Fruit fly (Drosophila melanogaster) whole organism, adult: ENCODE data around the gene CG13116.

Experiments used
- CG11617 ChIP-seq: fragments of 200-800 bp; sonication (Bioruptor generic); optimal IDR thresholded peaks from 2 replicates; lab custom pipeline; 2017; ENCODE audit warnings: mild to moderate bottlenecking, missing biosample characterization, missing genetic modification reagents, missing genetic modification characterization
- CG5204 ChIP-seq: fragments of 200-800 bp; sonication (Bioruptor generic); optimal IDR thresholded peaks from 2 replicates; lab custom pipeline; 2016; ENCODE audit warnings: missing biosample characterization, missing genetic modification characterization
- Mnt ChIP-seq: fragments of 200-800 bp; sonication (Bioruptor generic); optimal IDR thresholded peaks from 2 replicates; lab custom pipeline; 2016; ENCODE audit warnings: missing biosample characterization, mild to moderate bottlenecking, missing genetic modification characterization
- tj ChIP-seq: fragments of 200-800 bp; sonication (Bioruptor generic); optimal IDR thresholded peaks from 3 replicates; lab custom pipeline; 2017; ENCODE audit warnings: missing biosample characterization, mild to moderate bottlenecking, missing genetic modification characterization, moderate library complexity
- toe ChIP-seq: fragments of 200-800 bp; sonication (Bioruptor generic); optimal IDR thresholded peaks from 2 replicates; lab custom pipeline; 2016; ENCODE audit warnings: missing biosample characterization, missing genetic modification characterization

- no peak for TF ChIP-seq CG11617 (GFP tag; lab: Kevin White, UChicago)
- TF ChIP-seq CG5204 (GFP tag; lab: Kevin White, UChicago), result no peak
- TF ChIP-seq Mnt (GFP tag; lab: Kevin White, UChicago), result no peak
- TF ChIP-seq toe (GFP tag; lab: Kevin White, UChicago), result no peak
- no peak for TF ChIP-seq tj
Observed at dm6 chr2L:9734134-9734533, 4.4 kb downstream of the CG13116 start.
